Worm (Caenorhabditis elegans) whole organism, L1 larva: Measurements from ENCODE around the gene gst-26.

Experiments used
- blmp-1 ChIP-seq: fragments of 150-350 bp; optimal IDR thresholded peaks from 2 replicates; lab custom pipeline; 2014; ENCODE audit warnings: missing biosample characterization, missing genetic modification characterization
- ceh-82 ChIP-seq, 3 experiments: fragments of 150-350 bp in 1 of 3; sonication (generic microtip) in 2 of 3; optimal IDR thresholded peaks; 2 replicates each; lab custom pipeline; 2014 to 2017; ENCODE audit warnings: missing biosample characterization in 3 of 3, missing genetic modification characterization in 3 of 3
- dpl-1 ChIP-seq, 3 experiments: fragments of 150-350 bp in 2 of 3; sonication (generic microtip) in 1 of 3; optimal IDR thresholded peaks; 2 replicates each; lab custom pipeline; 2014 to 2017; ENCODE audit warnings: missing biosample characterization in 3 of 3, missing genetic modification characterization in 3 of 3, missing genetic modification reagents in 3 of 3
- efl-1 ChIP-seq, 4 experiments: fragments of 150-350 bp; optimal IDR thresholded peaks in 3 of 4; peaks in 1 of 4; 1 replicate in 1 of 4; 2 replicates in 3 of 4; lab custom pipeline; 2014; ENCODE audit warnings: missing biosample characterization in 2 of 4, missing genetic modification characterization in 2 of 4, missing genetic modification reagents in 2 of 4
- egl-27 ChIP-seq, 2 experiments: fragments of 150-350 bp in 1 of 2; sonication (generic microtip); optimal IDR thresholded peaks; 3 replicates each; lab custom pipeline; 2017 to 2018; ENCODE audit warnings: missing biosample characterization in 2 of 2, missing genetic modification characterization in 2 of 2, missing genetic modification reagents in 2 of 2
- elt-2 ChIP-seq: sonication (generic microtip); optimal IDR thresholded peaks from 2 replicates; lab custom pipeline; 2016; ENCODE audit warnings: missing genetic modification characterization, mild to moderate bottlenecking, inconsistent platforms, missing compliant biosample characterization, missing genetic modification reagents
- elt-3 ChIP-seq, 6 experiments: fragments of 150-350 bp in 1 of 6; sonication (generic microtip); optimal IDR thresholded peaks; 2 replicates each; lab custom pipeline; 2017 to 2018; ENCODE audit warnings: missing biosample characterization in 6 of 6, missing genetic modification characterization in 6 of 6, inconsistent platforms in 1 of 6
- ets-5 ChIP-seq: fragments of 200-800 bp; sonication (Bioruptor generic); IDR thresholded peaks from 2 replicates; pipeline ENCODE4 v1.3.6; 2022; ENCODE audit warnings: missing genetic modification characterization, missing compliant biosample characterization
- fkh-10 ChIP-seq: sonication (generic microtip); optimal IDR thresholded peaks from 2 replicates; lab custom pipeline; 2017; ENCODE audit warnings: missing biosample characterization, missing genetic modification reagents, missing genetic modification characterization
- nhr-85 ChIP-seq: sonication (generic microtip); peaks from one replicate; lab custom pipeline; 2016; ENCODE audit warnings: missing genetic modification characterization, inconsistent platforms, missing compliant biosample characterization
- skn-1 ChIP-seq: fragments of 150-350 bp; optimal IDR thresholded peaks from 2 replicates; lab custom pipeline; 2014; ENCODE audit warnings: missing biosample characterization, missing genetic modification characterization
- unc-62 ChIP-seq: fragments of 150-350 bp; optimal IDR thresholded peaks from 2 replicates; lab custom pipeline; 2014; ENCODE audit warnings: missing biosample characterization, missing genetic modification reagents, missing genetic modification characterization

- TF ChIP-seq ceh-82 (tag; optimal IDR thresholded peaks at IDR 0.05; lab: Kevin White, UChicago): no peak
- no peak for TF ChIP-seq egl-27 (tag; optimal IDR thresholded peaks at IDR 0.05; lab: Kevin White, UChicago)
- TF ChIP-seq unc-62 (GFP tag; lab: Kevin White, UChicago): no peak
- TF ChIP-seq dpl-1 (GFP tag; optimal IDR thresholded peaks at IDR 0.05; lab: Kevin White, UChicago): no peak
- no peak for TF ChIP-seq elt-3 (tag; optimal IDR thresholded peaks at IDR 0.05; lab: Kevin White, UChicago)
- peak; percentile 10 for TF ChIP-seq elt-2
- TF ChIP-seq nhr-85 (tag; lab: Kevin White, UChicago): no peak
- TF ChIP-seq skn-1 (tag; lab: Kevin White, UChicago): no peak
- TF ChIP-seq fkh-10 (GFP tag; lab: Kevin White, UChicago): no peak
- TF ChIP-seq efl-1 (optimal IDR thresholded peaks at IDR 0.05; lab: Kevin White, UChicago): no peak
- no peak for TF ChIP-seq efl-1 (GFP tag; optimal IDR thresholded peaks at IDR 0.05 in 1 of 2; lab: Kevin White, UChicago)
- TF ChIP-seq ets-5 (GFP tag; lab: Robert Waterston, UW): no peak
- TF ChIP-seq blmp-1: no peak
Measured at ce11 chrII:15197500-15197899, 33.1 kb upstream of the gst-26 start.
